Worm (Caenorhabditis elegans) whole organism, early embryonic: ENCODE measurements around the gene cdka-1.

Source experiments
- B0310.2 ChIP-seq: sonication (generic microtip); optimal IDR thresholded peaks from 2 replicates; lab custom pipeline; 2016; ENCODE audit warnings: mild to moderate bottlenecking, missing genetic modification characterization, missing compliant biosample characterization
- F13C5.2 ChIP-seq: sonication (generic microtip); optimal IDR thresholded peaks from 2 replicates; lab custom pipeline; 2017; ENCODE audit warnings: mild to moderate bottlenecking, missing genetic modification characterization, inconsistent platforms, missing compliant biosample characterization
- aly-1 ChIP-seq: sonication (generic microtip); optimal IDR thresholded peaks from 2 replicates; lab custom pipeline; 2016; ENCODE audit warnings: missing genetic modification characterization, missing compliant biosample characterization
- ama-1 ChIP-seq: fragments of 150-350 bp; optimal IDR thresholded peaks from 2 replicates; lab custom pipeline; 2014
- ceh-13 ChIP-seq: fragments of 200-800 bp; sonication (Bioruptor generic); optimal IDR thresholded peaks from 2 replicates; lab custom pipeline; 2018; ENCODE audit warnings: mild to moderate bottlenecking, missing genetic modification characterization, missing compliant biosample characterization
- ceh-36 ChIP-seq: sonication (generic microtip); optimal IDR thresholded peaks from 2 replicates; lab custom pipeline; 2016; ENCODE audit warnings: missing genetic modification characterization, inconsistent platforms, missing compliant biosample characterization
- ets-7 ChIP-seq: sonication (generic microtip); optimal IDR thresholded peaks from 2 replicates; lab custom pipeline; 2016; ENCODE audit warnings: missing genotype, missing genetic modification characterization, missing compliant biosample characterization
- flt-1 ChIP-seq: fragments of 200-800 bp; sonication (Bioruptor generic); IDR thresholded peaks from 2 replicates; pipeline ENCODE4 v1.3.6; 2022; ENCODE audit warnings: missing genetic modification characterization, missing compliant biosample characterization
- hmbx-1 ChIP-seq: sonication (generic microtip); optimal IDR thresholded peaks from 2 replicates; lab custom pipeline; 2016; ENCODE audit warnings: mild to moderate bottlenecking, missing genetic modification characterization, missing compliant biosample characterization
- hmg-4 ChIP-seq: fragments of 200-800 bp; sonication (Bioruptor generic); optimal IDR thresholded peaks from 2 replicates; lab custom pipeline; 2018; ENCODE audit warnings: mild to moderate bottlenecking, missing genetic modification characterization, missing compliant biosample characterization
- hnd-1 ChIP-seq: sonication (generic microtip); optimal IDR thresholded peaks from 2 replicates; lab custom pipeline; 2016; ENCODE audit warnings: missing genetic modification characterization, missing compliant biosample characterization
- pes-1 ChIP-seq: fragments of 200-800 bp; sonication (Bioruptor generic); IDR thresholded peaks from 2 replicates; pipeline ENCODE4 v1.3.6; 2022; ENCODE audit warnings: missing genetic modification reagents, missing genetic modification characterization, missing compliant biosample characterization
- scrt-1 ChIP-seq: fragments of 200-800 bp; sonication (Bioruptor generic); IDR thresholded peaks from 2 replicates; pipeline ENCODE4 v1.3.6; 2022; ENCODE audit warnings: missing genetic modification characterization, missing compliant biosample characterization
- sea-1 ChIP-seq: fragments of 200-800 bp; sonication (Bioruptor generic); conservative IDR thresholded peaks from 2 replicates; pipeline ENCODE4 v1.3.6; 2022; ENCODE audit warnings: missing genetic modification characterization, missing compliant biosample characterization
- tbx-11 ChIP-seq: fragments of 200-800 bp; sonication (Bioruptor generic); IDR thresholded peaks from 2 replicates; pipeline ENCODE4 v1.3.6; 2022; ENCODE audit warnings: missing genetic modification characterization, missing compliant biosample characterization
- tbx-37 ChIP-seq: fragments of 200-800 bp; sonication (Bioruptor generic); conservative IDR thresholded peaks from 2 replicates; pipeline ENCODE4 v1.3.6; 2022; ENCODE audit warnings: missing genetic modification reagents, missing genetic modification characterization, missing compliant biosample characterization
- tra-4 ChIP-seq: sonication (generic microtip); optimal IDR thresholded peaks from 2 replicates; lab custom pipeline; 2017; ENCODE audit warnings: missing genetic modification characterization, missing compliant biosample characterization

cdka-1 gene

DNA sequence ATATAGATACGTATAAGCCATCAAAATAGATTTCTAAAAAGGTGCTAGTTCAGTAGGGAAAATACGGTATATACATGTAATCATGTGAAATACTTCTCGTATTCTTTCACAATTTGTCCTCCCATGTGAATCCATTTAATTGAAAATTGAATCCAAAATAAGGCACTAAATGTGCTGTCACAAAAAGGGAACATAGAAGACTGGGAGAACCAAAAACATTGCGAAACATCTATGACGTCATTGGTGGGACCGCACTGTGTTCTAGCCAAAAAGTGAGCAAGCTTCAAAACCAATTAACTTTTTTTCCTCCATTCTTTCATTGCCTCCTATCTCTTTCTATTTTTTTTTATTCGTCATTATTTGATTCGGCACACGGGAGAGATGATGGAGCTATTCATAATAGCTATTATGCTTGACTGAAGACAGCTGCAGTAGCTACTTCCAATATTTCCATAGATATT is at the start of gene cdka-1:
Gene cdka-1 (plus strand): TSS at position 411 of the 461 bp plus-strand sequence.
- TF ChIP-seq B0310.2 (tag; lab: Kevin White, UChicago) (no peak), F13C5.2 (no peak), hmbx-1 (tag; lab: Kevin White, UChicago) (no peak), tbx-37 (GFP tag; lab: Robert Waterston, UW) (no peak), aly-1 (tag; lab: Kevin White, UChicago) (no peak), ceh-13 (GFP tag; lab: Kevin White, UChicago) (no peak)

DNA sequence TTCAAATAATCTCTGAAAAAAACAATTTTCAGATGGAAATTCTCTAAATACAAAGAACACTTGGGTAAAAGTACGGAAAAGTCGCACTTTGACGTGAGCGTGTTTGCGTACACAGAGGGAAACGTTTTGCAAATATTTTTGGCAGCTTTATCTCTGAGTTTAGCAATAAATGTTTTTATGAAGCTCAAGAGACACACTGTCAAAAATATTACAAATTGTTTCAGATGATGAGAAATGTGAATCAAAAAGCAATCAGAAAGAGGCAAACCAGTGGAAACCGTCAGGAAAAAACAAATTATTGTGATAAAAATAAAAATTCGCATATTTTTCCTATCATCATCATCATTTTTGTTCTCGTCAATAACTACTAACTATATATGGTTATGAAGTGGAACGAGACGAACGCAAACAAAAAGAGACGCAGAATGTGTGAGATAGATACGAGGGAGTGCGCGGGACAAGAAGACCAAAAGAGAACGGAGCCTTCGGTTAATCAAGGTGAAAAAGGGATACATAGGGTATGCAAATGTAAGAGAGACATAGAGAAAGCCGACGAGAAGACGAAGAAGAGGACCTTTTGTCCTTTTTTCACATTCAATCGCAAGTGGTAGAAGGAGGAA is 46.1 kb upstream of the cdka-1 start, which contains the start of gene sel-2:
Gene sel-2 (minus strand): TSS at position 51 of the 620 bp plus-strand sequence.
- TF ChIP-seq ceh-13 (GFP tag; lab: Kevin White, UChicago) (no peak), tra-4 (tag; lab: Kevin White, UChicago) (no peak), hnd-1 (tag; lab: Kevin White, UChicago) (no peak), ceh-36 (tag; lab: Kevin White, UChicago) (no peak), tbx-11 (GFP tag; lab: Robert Waterston, UW) (no peak), scrt-1 (GFP tag; lab: Robert Waterston, UW) (no peak), ets-7 (tag; lab: Kevin White, UChicago) (no peak), aly-1 (tag; lab: Kevin White, UChicago) (no peak), hmbx-1 (tag; lab: Kevin White, UChicago) (no peak), F13C5.2 (no peak), B0310.2 (tag; lab: Kevin White, UChicago) (no peak), pes-1 (GFP tag; lab: Robert Waterston, UW) (no peak), tbx-37 (GFP tag; lab: Robert Waterston, UW) (no peak), ama-1 (lab: Kevin White, UChicago) (no peak)

DNA sequence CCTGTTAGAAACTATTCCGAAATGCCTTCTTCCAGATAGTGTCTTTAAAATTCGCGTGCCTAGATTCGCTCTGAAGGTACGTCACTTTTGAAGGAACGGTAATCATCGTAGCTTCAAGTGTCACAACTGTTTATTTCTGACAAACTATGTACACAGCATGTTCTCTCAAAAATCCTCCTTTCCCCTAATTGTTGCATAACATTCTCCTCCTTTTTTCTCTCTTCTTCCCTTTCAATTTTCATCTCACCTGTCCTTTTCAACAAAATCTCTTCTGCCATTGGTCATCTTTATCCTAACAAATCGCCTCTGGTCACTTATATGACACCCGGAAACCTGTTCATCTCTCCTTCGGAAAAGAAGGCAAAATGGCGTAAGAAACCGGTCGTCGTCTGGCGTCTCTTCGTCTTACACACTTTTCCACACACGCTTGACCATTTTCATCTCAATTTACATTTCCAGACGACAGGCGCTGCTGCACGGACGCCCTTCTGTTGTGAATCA is 42.5 kb upstream of the cdka-1 start, which contains the start of gene lips-3:
Gene lips-3 (plus strand): TSS at position 458 of the 501 bp plus-strand sequence.
- TF ChIP-seq scrt-1 (GFP tag; lab: Robert Waterston, UW) (no peak), ama-1 (lab: Kevin White, UChicago) (no peak), tbx-37 (GFP tag; lab: Robert Waterston, UW) (no peak), hmg-4 (GFP tag; lab: Kevin White, UChicago) (no peak), F13C5.2 (no peak), hnd-1 (tag; lab: Kevin White, UChicago) (no peak), tra-4 (tag; lab: Kevin White, UChicago) (no peak), B0310.2 (tag; lab: Kevin White, UChicago) (no peak), hmbx-1 (tag; lab: Kevin White, UChicago) (no peak), flt-1 (no peak), tbx-11 (GFP tag; lab: Robert Waterston, UW) (no peak), sea-1 (GFP tag; lab: Robert Waterston, UW) (no peak), aly-1 (tag; lab: Kevin White, UChicago) (no peak), ceh-36 (tag; lab: Kevin White, UChicago) (no peak), ceh-13 (GFP tag; lab: Kevin White, UChicago) (no peak), pes-1 (GFP tag; lab: Robert Waterston, UW) (no peak), ets-7 (tag; lab: Kevin White, UChicago) (no peak)

DNA sequence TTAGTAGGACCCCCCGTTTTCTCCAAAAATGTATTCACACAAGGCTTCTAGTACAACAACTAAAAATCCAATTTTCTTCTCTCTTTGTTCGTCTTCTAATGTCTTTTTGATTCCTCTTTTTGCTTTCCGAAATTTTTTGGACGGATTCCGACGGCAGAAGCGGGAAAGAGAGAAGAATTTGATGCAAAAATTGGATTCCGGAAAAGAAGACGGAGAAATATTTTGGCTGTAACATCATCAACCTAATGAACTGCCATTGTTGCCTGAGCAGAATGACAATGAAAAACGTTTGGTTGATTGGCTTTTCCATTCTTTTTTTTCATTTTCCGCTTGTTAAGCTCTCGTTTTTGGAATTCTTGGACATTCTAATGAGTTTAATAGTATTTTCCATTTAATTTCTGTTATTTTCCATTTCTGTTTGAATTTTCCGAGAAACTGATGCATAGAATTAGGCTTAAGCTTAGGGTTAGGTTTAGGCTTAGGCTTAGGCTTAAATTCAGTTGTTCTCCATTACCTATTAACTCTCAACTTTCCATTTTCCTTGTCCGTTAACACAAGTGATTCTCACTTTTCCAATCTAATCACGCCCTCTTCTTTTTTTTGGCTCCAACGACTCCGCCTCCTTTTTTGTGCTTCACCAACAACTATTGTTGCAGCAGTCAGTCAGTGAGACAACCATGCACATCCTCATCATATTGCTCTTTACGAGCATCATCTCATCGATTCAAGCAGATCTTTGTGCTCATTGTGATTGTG is 36.0 kb upstream of the cdka-1 start, which contains the start of gene lron-5:
Gene lron-5 (plus strand): TSS at position 655 of the 756 bp plus-strand sequence.
- TF ChIP-seq aly-1 (tag; lab: Kevin White, UChicago) = no peak
- no peak for TF ChIP-seq ceh-36 (tag; lab: Kevin White, UChicago)
- no peak for TF ChIP-seq B0310.2 (tag; lab: Kevin White, UChicago)
- no peak for TF ChIP-seq scrt-1 (GFP tag; lab: Robert Waterston, UW)
- TF ChIP-seq ceh-13 (GFP tag; lab: Kevin White, UChicago) = no peak
- TF ChIP-seq pes-1 (GFP tag; lab: Robert Waterston, UW) = no peak

DNA sequence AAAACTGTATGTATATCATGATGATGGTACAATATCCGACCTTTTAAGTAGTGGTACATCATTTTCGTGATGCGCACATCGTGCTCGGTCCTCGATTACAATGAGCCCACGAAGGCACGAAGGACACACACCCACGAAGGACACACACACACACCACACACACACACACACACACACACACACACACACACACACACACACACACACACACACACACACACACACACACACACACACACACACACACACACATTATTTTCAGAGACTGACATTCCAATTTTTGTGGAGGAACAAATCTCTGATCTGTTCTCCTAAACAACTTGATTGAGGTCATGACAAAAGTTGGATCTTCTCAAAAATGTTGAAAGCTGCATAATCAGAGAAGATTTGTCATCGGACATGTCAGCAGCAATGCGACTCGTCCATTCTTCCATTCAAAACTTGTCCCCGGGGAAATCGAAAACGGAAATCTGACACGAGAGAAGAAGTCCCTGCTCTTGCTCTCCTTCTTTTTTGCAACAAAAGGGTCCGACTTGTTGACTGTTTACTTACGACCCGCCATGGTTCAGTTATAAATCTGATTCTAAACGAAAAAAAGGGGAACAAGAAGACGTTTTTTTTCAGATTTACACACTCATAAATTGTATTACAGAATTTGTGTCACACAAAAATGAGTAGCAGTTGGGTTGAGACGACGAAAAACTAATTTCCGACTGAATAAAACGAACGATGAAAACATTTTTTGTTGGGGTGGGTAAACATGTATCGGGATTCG is 32.3 kb upstream of the cdka-1 start:
- no peak for TF ChIP-seq ets-7 (tag; lab: Kevin White, UChicago)
- TF ChIP-seq hmg-4 (GFP tag; lab: Kevin White, UChicago) = no peak
- TF ChIP-seq pes-1 (GFP tag; lab: Robert Waterston, UW) = no peak
- TF ChIP-seq scrt-1 (GFP tag; lab: Robert Waterston, UW) = no peak
- no peak for TF ChIP-seq aly-1 (tag; lab: Kevin White, UChicago)
- no peak for TF ChIP-seq hnd-1 (tag; lab: Kevin White, UChicago)
- no peak for TF ChIP-seq ceh-13 (GFP tag; lab: Kevin White, UChicago)
- TF ChIP-seq sea-1 (GFP tag; lab: Robert Waterston, UW) = no peak
- TF ChIP-seq tra-4 (tag; lab: Kevin White, UChicago) = no peak
- no peak for TF ChIP-seq flt-1
- TF ChIP-seq tbx-37 (GFP tag; lab: Robert Waterston, UW) = no peak
- no peak for TF ChIP-seq ama-1 (lab: Kevin White, UChicago)
- no peak for TF ChIP-seq ceh-36 (tag; lab: Kevin White, UChicago)
- no peak for TF ChIP-seq F13C5.2

DNA sequence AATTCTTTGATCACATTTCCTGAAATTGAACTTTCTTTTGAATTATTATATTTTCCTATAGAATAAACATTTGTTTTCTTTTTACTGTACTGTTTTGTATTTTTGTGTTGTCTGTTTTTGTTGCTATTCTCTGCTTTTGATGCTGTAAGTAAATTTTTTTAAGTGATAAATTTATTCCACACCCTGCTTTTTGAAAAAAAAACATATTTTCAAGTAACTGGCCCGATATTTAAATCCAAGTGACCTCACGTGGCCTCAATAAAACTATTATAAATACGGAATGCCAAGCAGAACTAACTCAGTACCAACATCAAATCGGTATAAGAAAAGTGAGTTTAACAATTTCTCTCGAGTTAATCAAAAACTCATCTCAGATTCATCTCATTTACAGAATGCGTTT is 30.4 kb upstream of the cdka-1 start, which contains the start of gene clec-151:
Gene clec-151 (plus strand): TSS at position 301 of the 400 bp plus-strand sequence.
- no peak for TF ChIP-seq tbx-11 (GFP tag; lab: Robert Waterston, UW)
- no peak for TF ChIP-seq ama-1 (lab: Kevin White, UChicago)
- TF ChIP-seq scrt-1 (GFP tag; lab: Robert Waterston, UW) = no peak
- TF ChIP-seq sea-1 (GFP tag; lab: Robert Waterston, UW) = no peak
- TF ChIP-seq tra-4 (tag; lab: Kevin White, UChicago) = no peak
- no peak for TF ChIP-seq hmbx-1 (tag; lab: Kevin White, UChicago)
